ENCODE assay signal across 3 worm cellular contexts in the genomic region with DNA sequence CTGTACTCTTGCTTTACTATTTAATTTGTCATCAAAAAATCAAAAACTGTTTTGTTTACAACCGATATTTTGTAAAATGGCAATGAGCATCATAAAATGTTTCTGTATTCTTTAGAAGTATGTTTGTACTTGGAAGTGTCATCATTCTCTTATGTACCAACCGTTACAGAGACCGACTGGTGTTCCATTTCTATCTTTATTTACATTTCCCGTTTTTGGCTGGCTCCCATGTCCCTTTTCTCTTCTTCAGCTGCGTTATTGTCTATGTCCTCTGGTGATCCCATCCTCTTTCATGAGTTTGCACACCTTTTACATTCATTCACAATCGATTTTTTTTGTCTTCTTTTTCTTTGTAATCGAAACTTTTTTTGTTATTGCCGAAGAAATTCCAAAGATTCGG.
A peak's percentile ranks its signal among the peaks of the same experiment; 100 is the strongest.
TF ChIP-seq lines count a peak whose summit lies in the region.

No protein-coding gene starts in this region.

TF ChIP-seq in whole organism, L3 larva, 47 proteins besides CTCF, POLR2A, EP300 and RAD21:
- TF ChIP-seq unc-39 (tag; optimal IDR thresholded peaks at IDR 0.05; lab: Kevin White, UChicago) (no peak), pha-4 (tag; optimal IDR thresholded peaks at IDR 0.05; lab: Kevin White, UChicago) (peak; percentile 80)

TF ChIP-seq in whole organism, L4 larva, 104 proteins besides CTCF, POLR2A, EP300 and RAD21:
- TF ChIP-seq arid-1 (GFP tag; conservative IDR thresholded peaks at IDR 0.05; lab: Robert Waterston, UW) (no peak), gei-8 (GFP tag; optimal IDR thresholded peaks at IDR 0.05; lab: Kevin White, UChicago) (no peak), nhr-10 (tag; optimal IDR thresholded peaks at IDR 0.05; lab: Kevin White, UChicago) (no peak), lin-15B (tag; optimal IDR thresholded peaks at IDR 0.05; lab: Kevin White, UChicago) (no peak), nhr-6 (tag; optimal IDR thresholded peaks at IDR 0.05; lab: Kevin White, UChicago) (peak; percentile 22), snpc-1.2 (GFP tag; IDR thresholded peaks at IDR 0.05; lab: Robert Waterston, UW) (no peak), hlh-30 (tag; optimal IDR thresholded peaks at IDR 0.05; lab: Kevin White, UChicago; ENCODE audit: insufficient read depth) (no peak), nhr-102 (tag; optimal IDR thresholded peaks at IDR 0.05; lab: Kevin White, UChicago) (no peak), pha-4 (GFP tag; IDR thresholded peaks at IDR 0.05; lab: Robert Waterston, UW) (no peak), pha-4 (tag; optimal IDR thresholded peaks at IDR 0.05; lab: Kevin White, UChicago) (peak; percentile 94), ceh-32 (tag; optimal IDR thresholded peaks at IDR 0.05; lab: Kevin White, UChicago; ENCODE audit: poor library complexity) (no peak), T26A8.4 (GFP tag; IDR thresholded peaks at IDR 0.05; lab: Robert Waterston, UW) (no peak), unc-39 (tag; optimal IDR thresholded peaks at IDR 0.05; lab: Kevin White, UChicago) (no peak), F10B5.3 (tag; optimal IDR thresholded peaks at IDR 0.05; lab: Kevin White, UChicago) (no peak), daf-16 (GFP tag; optimal IDR thresholded peaks at IDR 0.05; lab: Kevin White, UChicago) (no peak), daf-16 (tag; optimal IDR thresholded peaks at IDR 0.05; lab: Kevin White, UChicago) (no peak), nhr-76 (tag; optimal IDR thresholded peaks at IDR 0.05; lab: Kevin White, UChicago) (no peak), lin-38 (GFP tag; IDR thresholded peaks at IDR 0.05; lab: Robert Waterston, UW) (no peak)

TF ChIP-seq in whole organism, mixed stage, embryonic, 35 proteins besides CTCF, POLR2A, EP300 and RAD21:
- TF ChIP-seq pha-4 (tag; optimal IDR thresholded peaks at IDR 0.05; lab: Kevin White, UChicago) = peak; percentile 77
- TF ChIP-seq mls-2 (tag; optimal IDR thresholded peaks at IDR 0.05; lab: Kevin White, UChicago) = no peak
